Worm (Caenorhabditis elegans) whole organism, early embryonic: ENCODE data around the gene F59F3.6.

Experiments
- F13C5.2 ChIP-seq: sonication (generic microtip); optimal IDR thresholded peaks from 2 replicates; lab custom pipeline; 2017; ENCODE audit warnings: mild to moderate bottlenecking, missing genetic modification characterization, inconsistent platforms, missing compliant biosample characterization
- aly-1 ChIP-seq: sonication (generic microtip); optimal IDR thresholded peaks from 2 replicates; lab custom pipeline; 2016; ENCODE audit warnings: missing genetic modification characterization, missing compliant biosample characterization
- ama-1 ChIP-seq: fragments of 150-350 bp; optimal IDR thresholded peaks from 2 replicates; lab custom pipeline; 2014
- ceh-36 ChIP-seq: sonication (generic microtip); optimal IDR thresholded peaks from 2 replicates; lab custom pipeline; 2016; ENCODE audit warnings: missing genetic modification characterization, inconsistent platforms, missing compliant biosample characterization
- ets-7 ChIP-seq: sonication (generic microtip); optimal IDR thresholded peaks from 2 replicates; lab custom pipeline; 2016; ENCODE audit warnings: missing genotype, missing genetic modification characterization, missing compliant biosample characterization
- flt-1 ChIP-seq: fragments of 200-800 bp; sonication (Bioruptor generic); IDR thresholded peaks from 2 replicates; pipeline ENCODE4 v1.3.6; 2022; ENCODE audit warnings: missing genetic modification characterization, missing compliant biosample characterization
- hmbx-1 ChIP-seq: sonication (generic microtip); optimal IDR thresholded peaks from 2 replicates; lab custom pipeline; 2016; ENCODE audit warnings: mild to moderate bottlenecking, missing genetic modification characterization, missing compliant biosample characterization
- hnd-1 ChIP-seq: sonication (generic microtip); optimal IDR thresholded peaks from 2 replicates; lab custom pipeline; 2016; ENCODE audit warnings: missing genetic modification characterization, missing compliant biosample characterization
- tbx-11 ChIP-seq: fragments of 200-800 bp; sonication (Bioruptor generic); IDR thresholded peaks from 2 replicates; pipeline ENCODE4 v1.3.6; 2022; ENCODE audit warnings: missing genetic modification characterization, missing compliant biosample characterization

ce11 chrX:10989286-10989685 is 9.8 kb downstream of the F59F3.6 start:
- TF ChIP-seq ets-7 (tag; lab: Kevin White, UChicago) (no peak), tbx-11 (GFP tag; lab: Robert Waterston, UW) (no peak), flt-1 (GFP tag; lab: Robert Waterston, UW) (no peak), F13C5.2 (tag; lab: Kevin White, UChicago) (no peak), ama-1 (lab: Kevin White, UChicago) (no peak), hnd-1 (tag; lab: Kevin White, UChicago) (no peak), ceh-36 (tag; lab: Kevin White, UChicago) (no peak), hmbx-1 (tag; lab: Kevin White, UChicago) (no peak), aly-1 (no peak)
